Fruit fly (Drosophila melanogaster) Kc167 (cell line): Measurements from ENCODE around the gene BtbVII.

Experiments
- Myc ChIP-seq: fragments of >200 bp; optimal IDR thresholded peaks from 2 replicates; lab custom pipeline; 2017; ENCODE audit warnings: missing external identifiers
- insv ChIP-seq: fragments of >200 bp; optimal IDR thresholded peaks from 3 replicates; lab custom pipeline; 2018; ENCODE audit warnings: missing external identifiers

- TF ChIP-seq Myc (no peak), insv (no peak)
Observed at dm6 chr3L:3141411-3141810, 7.0 kb upstream of the BtbVII start.
